Fruit fly (Drosophila melanogaster) whole organism, pupa: ENCODE data around the gene polybromo.
A peak's percentile ranks its signal among the peaks of the same experiment; 100 is the strongest.

ENCODE experiments used
- CG10348 ChIP-seq: fragments of 200-800 bp; sonication (Bioruptor generic); IDR thresholded peaks from 2 replicates; pipeline ENCODE4 v1.3.6; 2022; ENCODE audit warnings: missing biosample characterization, missing genetic modification characterization
- CG15710 ChIP-seq: fragments of 200-800 bp; sonication (Bioruptor generic); optimal IDR thresholded peaks from 2 replicates; lab custom pipeline; 2018; ENCODE audit warnings: missing biosample characterization, mild to moderate bottlenecking, missing genetic modification characterization, moderate library complexity
- D1 ChIP-seq: fragments of 200-800 bp; sonication (Bioruptor generic); optimal IDR thresholded peaks from 2 replicates; lab custom pipeline; 2018; ENCODE audit warnings: missing biosample characterization, mild to moderate bottlenecking, missing genetic modification characterization, moderate library complexity
- EcR ChIP-seq: fragments of 200-800 bp; sonication (Bioruptor generic); optimal IDR thresholded peaks from 3 replicates; lab custom pipeline; 2019; ENCODE audit warnings: missing biosample characterization, missing genetic modification characterization, mild to moderate bottlenecking, moderate library complexity, missing genetic modification reagents
- Ets98B ChIP-seq: fragments of 200-800 bp; sonication (Bioruptor generic); IDR thresholded peaks from 2 replicates; pipeline ENCODE4 v1.3.6; 2022; ENCODE audit warnings: missing biosample characterization, missing genetic modification characterization
- Pif1A ChIP-seq: fragments of 200-800 bp; sonication (Bioruptor generic); optimal IDR thresholded peaks from 3 replicates; lab custom pipeline; 2016; ENCODE audit warnings: missing biosample characterization, missing genetic modification characterization
- gl ChIP-seq: fragments of 200-800 bp; sonication (Bioruptor generic); optimal IDR thresholded peaks from 2 replicates; lab custom pipeline; 2018; ENCODE audit warnings: missing biosample characterization, mild to moderate bottlenecking, missing genetic modification characterization
- rn ChIP-seq: fragments of 200-800 bp; sonication (Bioruptor generic); IDR thresholded peaks from 2 replicates; pipeline ENCODE4 v1.3.6; 2022; ENCODE audit warnings: missing biosample characterization, missing genetic modification characterization

DNA sequence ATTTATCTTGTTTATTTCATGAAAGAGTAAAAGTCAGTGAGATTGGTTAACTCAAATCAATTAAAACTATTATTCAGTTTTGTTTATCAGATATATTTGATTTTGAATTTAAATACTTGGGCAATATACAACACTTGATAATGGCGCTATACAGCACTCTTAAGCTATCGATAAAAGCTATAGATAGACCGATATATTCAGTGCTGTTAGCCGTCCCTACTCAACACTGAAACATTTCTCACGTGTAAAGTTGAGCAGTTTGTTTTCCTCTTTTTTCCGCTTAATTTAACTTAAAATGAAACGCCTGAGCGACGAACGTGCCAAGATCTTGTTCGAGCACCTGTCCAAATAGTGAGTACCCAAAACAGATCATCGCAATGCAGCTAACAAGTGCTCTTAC is 45.4 kb upstream of the polybromo start, which contains the start of gene CG7006:
- no peak for TF ChIP-seq CG15710 (tag; lab: Kevin White, UChicago)
- no peak for TF ChIP-seq D1
- TF ChIP-seq EcR (GFP tag; lab: Kevin White, UChicago), result no peak
- TF ChIP-seq gl, result no peak
- TF ChIP-seq Pif1A (GFP tag; lab: Kevin White, UChicago), result no peak
- 0 out of 2 replicates have a peak, but pooled peaks have one; percentile 24 for TF ChIP-seq rn (GFP tag; lab: Robert Waterston, UW)
- peak; percentile 43; the same call in 1 of the 2 replicates for TF ChIP-seq Ets98B (GFP tag; lab: Robert Waterston, UW)
- no peak for TF ChIP-seq CG10348
